Comparison of ENCODE assay signal across 5 fruit fly cellular contexts in genomic region chr3L:21821780-21822179, dm6.
TF ChIP-seq lines count a peak whose summit lies in the region.

TSS of gene CycH (plus strand) at chr3L:21821997.

- no peak for TF ChIP-seq CTCF in whole organism, embryonic (GFP tag; optimal IDR thresholded peaks at IDR 0.05; lab: Kevin White, UChicago)

TF ChIP-seq in whole organism, adult, 20 proteins besides CTCF, POLR2A, EP300 and RAD21 (continues in another document):
- TF ChIP-seq Clk (GFP tag; optimal IDR thresholded peaks at IDR 0.05; lab: Kevin White, UChicago) (no peak), tj (GFP tag; optimal IDR thresholded peaks at IDR 0.05; lab: Kevin White, UChicago) (peak; percentile 57), cnc (optimal IDR thresholded peaks at IDR 0.05; lab: Kevin White, UChicago) (no peak), kay (GFP tag; lab: Kevin White, UChicago; ENCODE audit: borderline replicate concordance) (no peak), CG33017 (tag; optimal IDR thresholded peaks at IDR 0.05; lab: Kevin White, UChicago) (no peak), ovo (GFP tag; optimal IDR thresholded peaks at IDR 0.05; lab: Kevin White, UChicago) (no peak), Mnt (GFP tag; optimal IDR thresholded peaks at IDR 0.05; lab: Kevin White, UChicago) (peak; percentile 12), pad (GFP tag; optimal IDR thresholded peaks at IDR 0.05; lab: Kevin White, UChicago) (no peak), bab1 (GFP tag; optimal IDR thresholded peaks at IDR 0.05; lab: Kevin White, UChicago) (peak; percentile 45), CG7101 (tag; optimal IDR thresholded peaks at IDR 0.05; lab: Kevin White, UChicago) (peak; percentile 42), CG14711 (tag; optimal IDR thresholded peaks at IDR 0.05; lab: Kevin White, UChicago) (peak; percentile 26), CG12768 (GFP tag; optimal IDR thresholded peaks at IDR 0.05; lab: Kevin White, UChicago) (no peak), CG5204 (GFP tag; optimal IDR thresholded peaks at IDR 0.05; lab: Kevin White, UChicago) (no peak), CG7045 (GFP tag; optimal IDR thresholded peaks at IDR 0.05; lab: Kevin White, UChicago) (no peak), Crg-1 (GFP tag; optimal IDR thresholded peaks at IDR 0.05; lab: Kevin White, UChicago) (peak; percentile 1), Hr96 (GFP tag; optimal IDR thresholded peaks at IDR 0.05; lab: Kevin White, UChicago) (no peak), CG11617 (GFP tag; optimal IDR thresholded peaks at IDR 0.05; lab: Kevin White, UChicago) (no peak), CG1620 (GFP tag; optimal IDR thresholded peaks at IDR 0.05; lab: Kevin White, UChicago) (no peak), cic (GFP tag; optimal IDR thresholded peaks at IDR 0.05; lab: Kevin White, UChicago) (no peak)

TF ChIP-seq in whole organism, embryonic, 481 proteins besides CTCF, POLR2A, EP300 and RAD21 (continues in another document):
- TF ChIP-seq gro (GFP tag; optimal IDR thresholded peaks at IDR 0.05; lab: Kevin White, UChicago): no peak
- TF ChIP-seq CG8924 (tag; optimal IDR thresholded peaks at IDR 0.05; lab: Kevin White, UChicago): peak; percentile 38
- peak; percentile 57 for TF ChIP-seq CG4617 (GFP tag; optimal IDR thresholded peaks at IDR 0.05; lab: Kevin White, UChicago; ENCODE audit: borderline replicate concordance)
- TF ChIP-seq CG3995 (GFP tag; optimal IDR thresholded peaks at IDR 0.05; lab: Kevin White, UChicago): peak; percentile 97
- TF ChIP-seq Adf1 (GFP tag; IDR thresholded peaks at IDR 0.05; lab: Robert Waterston, UW): no peak
- TF ChIP-seq CG17802 (tag; optimal IDR thresholded peaks at IDR 0.05; lab: Kevin White, UChicago): no peak
- no peak for TF ChIP-seq CG31224 (GFP tag; IDR thresholded peaks at IDR 0.05; lab: Robert Waterston, UW)
- TF ChIP-seq CG13296 (GFP tag; optimal IDR thresholded peaks at IDR 0.05; lab: Kevin White, UChicago): no peak
- TF ChIP-seq tin (GFP tag; optimal IDR thresholded peaks at IDR 0.05; lab: Kevin White, UChicago): peak; percentile 22
- TF ChIP-seq CG1233 (GFP tag; optimal IDR thresholded peaks at IDR 0.05; lab: Kevin White, UChicago): no peak
- TF ChIP-seq CG2199 (GFP tag; IDR thresholded peaks at IDR 0.05; lab: Robert Waterston, UW): peak; percentile 74; the same call in 2 of the 3 replicates
- TF ChIP-seq CG10959 (GFP tag; IDR thresholded peaks at IDR 0.05; lab: Robert Waterston, UW): no peak
- TF ChIP-seq CG1647 (GFP tag; optimal IDR thresholded peaks at IDR 0.05; lab: Kevin White, UChicago): peak; percentile 7
- TF ChIP-seq CG13894 (tag; optimal IDR thresholded peaks at IDR 0.05; lab: Kevin White, UChicago): no peak
- no peak for TF ChIP-seq CG12236 (GFP tag; optimal IDR thresholded peaks at IDR 0.05; lab: Kevin White, UChicago)
- TF ChIP-seq Fer3 (tag; optimal IDR thresholded peaks at IDR 0.05; lab: Kevin White, UChicago): no peak
- no peak for TF ChIP-seq NK7.1 (GFP tag; optimal IDR thresholded peaks at IDR 0.05; lab: Kevin White, UChicago)
- peak; percentile 48 for TF ChIP-seq mam (GFP tag; optimal IDR thresholded peaks at IDR 0.05; lab: Kevin White, UChicago)
- no peak for TF ChIP-seq Taf1 (GFP tag; IDR thresholded peaks at IDR 0.05; lab: Robert Waterston, UW)

TF ChIP-seq in whole organism, prepupa, 60 proteins besides CTCF, POLR2A, EP300 and RAD21 (continues in another document):
- TF ChIP-seq CG10669 (GFP tag; optimal IDR thresholded peaks at IDR 0.05; lab: Kevin White, UChicago) (no peak), CG11902 (GFP tag; optimal IDR thresholded peaks at IDR 0.05; lab: Kevin White, UChicago) (no peak), Hr39 (GFP tag; optimal IDR thresholded peaks at IDR 0.05; lab: Kevin White, UChicago) (peak; percentile 39), CG6808 (GFP tag; optimal IDR thresholded peaks at IDR 0.05; lab: Kevin White, UChicago) (no peak), Blimp-1 (GFP tag; optimal IDR thresholded peaks at IDR 0.05; lab: Kevin White, UChicago) (no peak), esn (GFP tag; optimal IDR thresholded peaks at IDR 0.05; lab: Kevin White, UChicago) (peak; percentile 60), Eip78C (GFP tag; lab: Kevin White, UChicago) (peak; percentile 82), eg (GFP tag; IDR thresholded peaks at IDR 0.05; lab: Robert Waterston, UW) (no peak), fkh (GFP tag; optimal IDR thresholded peaks at IDR 0.05; lab: Kevin White, UChicago) (no peak), Sox14 (GFP tag; optimal IDR thresholded peaks at IDR 0.05; lab: Kevin White, UChicago) (peak; percentile 30), Eip93F (GFP tag; optimal IDR thresholded peaks at IDR 0.05; lab: Kevin White, UChicago) (no peak), Eip75B (GFP tag; optimal IDR thresholded peaks at IDR 0.05; lab: Kevin White, UChicago) (no peak), topi (GFP tag; optimal IDR thresholded peaks at IDR 0.05; lab: Kevin White, UChicago) (peak; percentile 13), Ets21C (GFP tag; optimal IDR thresholded peaks at IDR 0.05; lab: Kevin White, UChicago) (no peak), CG8119 (GFP tag; IDR thresholded peaks at IDR 0.05; lab: Robert Waterston, UW) (peak; percentile 24; the same call in 1 of the 3 replicates), CG7368 (GFP tag; optimal IDR thresholded peaks at IDR 0.05; lab: Kevin White, UChicago) (no peak), Ets96B (tag; optimal IDR thresholded peaks at IDR 0.05; lab: Kevin White, UChicago) (peak; percentile 26), Hr38 (GFP tag; optimal IDR thresholded peaks at IDR 0.05; lab: Kevin White, UChicago) (no peak), CG16779 (tag; optimal IDR thresholded peaks at IDR 0.05; lab: Kevin White, UChicago) (no peak), CG8319 (GFP tag; optimal IDR thresholded peaks at IDR 0.05; lab: Kevin White, UChicago) (no peak), svp (GFP tag; lab: Kevin White, UChicago) (peak; percentile 41)

TF ChIP-seq in whole organism, pupa, 21 proteins besides CTCF, POLR2A, EP300 and RAD21:
- TF ChIP-seq CG12605 (GFP tag; IDR thresholded peaks at IDR 0.05; lab: Robert Waterston, UW) (peak; percentile 32; the same call in 1 of the 2 replicates), CG15710 (tag; optimal IDR thresholded peaks at IDR 0.05; lab: Kevin White, UChicago) (peak; percentile 22), CG32121 (GFP tag; IDR thresholded peaks at IDR 0.05; lab: Robert Waterston, UW) (no peak), CG34367 (tag; optimal IDR thresholded peaks at IDR 0.05; lab: Kevin White, UChicago) (no peak), Snoo (tag; optimal IDR thresholded peaks at IDR 0.05; lab: Kevin White, UChicago) (peak; percentile 23), CG14655 (GFP tag; optimal IDR thresholded peaks at IDR 0.05; lab: Kevin White, UChicago) (no peak), EcR (GFP tag; optimal IDR thresholded peaks at IDR 0.05; lab: Kevin White, UChicago) (no peak), Ets98B (GFP tag; IDR thresholded peaks at IDR 0.05; lab: Robert Waterston, UW) (no peak)

TF ChIP-seq in whole organism, wandering third instar larva, 38 proteins besides CTCF, POLR2A, EP300 and RAD21:
- TF ChIP-seq h (GFP tag; optimal IDR thresholded peaks at IDR 0.05; lab: Kevin White, UChicago) (peak; percentile 47), ey (GFP tag; optimal IDR thresholded peaks at IDR 0.05; lab: Kevin White, UChicago) (no peak), foxo (GFP tag; optimal IDR thresholded peaks at IDR 0.05; lab: Kevin White, UChicago) (peak in 1 of 2 experiments; percentile 35), psq (GFP tag; optimal IDR thresholded peaks at IDR 0.05; lab: Kevin White, UChicago) (no peak), HLH106 (tag; optimal IDR thresholded peaks at IDR 0.05; lab: Kevin White, UChicago) (peak; percentile 42), CG9705 (GFP tag; optimal IDR thresholded peaks at IDR 0.05; lab: Kevin White, UChicago) (peak; percentile 11), jim (GFP tag; optimal IDR thresholded peaks at IDR 0.05; lab: Kevin White, UChicago) (no peak), Hnf4 (GFP tag; optimal IDR thresholded peaks at IDR 0.05; lab: Kevin White, UChicago) (peak; percentile 33), rgr (GFP tag; optimal IDR thresholded peaks at IDR 0.05; lab: Kevin White, UChicago) (peak; percentile 62), br (GFP tag; optimal IDR thresholded peaks at IDR 0.05; lab: Kevin White, UChicago) (peak; percentile 22), Myc (optimal IDR thresholded peaks at IDR 0.05; lab: Kevin White, UChicago) (peak; percentile 4), Sp1 (GFP tag; optimal IDR thresholded peaks at IDR 0.05; lab: Kevin White, UChicago) (no peak), OdsH (GFP tag; optimal IDR thresholded peaks at IDR 0.05; lab: Kevin White, UChicago) (peak; percentile 36), woc (GFP tag; optimal IDR thresholded peaks at IDR 0.05; lab: Kevin White, UChicago) (peak; percentile 57), fru (GFP tag; optimal IDR thresholded peaks at IDR 0.05; lab: Kevin White, UChicago) (peak; percentile 33)
TF ChIP-seq in whole organism, wandering third instar larva: peak in this region for 11.
